Worm (Caenorhabditis elegans) whole organism, late embryonic: ENCODE data around the gene F26A1.19.

Experiments
- C08G9.2 ChIP-seq: sonication (generic microtip); optimal IDR thresholded peaks from 2 replicates; lab custom pipeline; 2016; ENCODE audit warnings: mild to moderate bottlenecking, missing genetic modification characterization, moderate library complexity, missing compliant biosample characterization
- F13H6.1 ChIP-seq: sonication (generic microtip); optimal IDR thresholded peaks from 2 replicates; lab custom pipeline; 2016; ENCODE audit warnings: missing genetic modification characterization, missing compliant biosample characterization
- K02D7.2 ChIP-seq: sonication (generic microtip); optimal IDR thresholded peaks from 2 replicates; lab custom pipeline; 2017; ENCODE audit warnings: mild to moderate bottlenecking, missing genetic modification characterization, missing compliant biosample characterization
- K09A11.1 ChIP-seq: sonication (generic microtip); optimal IDR thresholded peaks from 2 replicates; lab custom pipeline; 2017; ENCODE audit warnings: antibody characterized with exemption, mild to moderate bottlenecking, missing genetic modification characterization, missing compliant biosample characterization; ENCODE audit not compliant: insufficient read depth
- ahr-1 ChIP-seq: sonication (generic microtip); optimal IDR thresholded peaks from 2 replicates; lab custom pipeline; 2016; ENCODE audit warnings: missing genetic modification characterization, missing compliant biosample characterization
- ama-1 ChIP-seq: fragments of 150-350 bp; optimal IDR thresholded peaks from 2 replicates; lab custom pipeline; 2014
- ceh-14 ChIP-seq: sonication (generic microtip); optimal IDR thresholded peaks from 2 replicates; lab custom pipeline; 2016; ENCODE audit warnings: missing genotype, missing genetic modification characterization, missing compliant biosample characterization
- ceh-18 ChIP-seq: sonication (generic microtip); optimal IDR thresholded peaks from 2 replicates; lab custom pipeline; 2016; ENCODE audit warnings: missing genetic modification characterization, missing compliant biosample characterization
- ceh-2 ChIP-seq: sonication (generic microtip); optimal IDR thresholded peaks from 2 replicates; lab custom pipeline; 2016; ENCODE audit warnings: missing genotype, missing genetic modification characterization, missing compliant biosample characterization
- ceh-22 ChIP-seq: sonication (generic microtip); optimal IDR thresholded peaks from 2 replicates; lab custom pipeline; 2017; ENCODE audit warnings: missing biosample characterization, missing genetic modification characterization
- ceh-24 ChIP-seq: sonication (generic microtip); optimal IDR thresholded peaks from 2 replicates; lab custom pipeline; 2016; ENCODE audit warnings: mild to moderate bottlenecking, missing genetic modification characterization, missing compliant biosample characterization
- ceh-30 ChIP-seq: fragments of 150-350 bp; optimal IDR thresholded peaks from 2 replicates; lab custom pipeline; 2014; ENCODE audit warnings: missing biosample characterization, missing genetic modification characterization
- ceh-31 ChIP-seq: sonication (generic microtip); optimal IDR thresholded peaks from 2 replicates; lab custom pipeline; 2016; ENCODE audit warnings: missing genetic modification characterization, missing compliant biosample characterization
- ceh-48 ChIP-seq: sonication (generic microtip); optimal IDR thresholded peaks from 2 replicates; lab custom pipeline; 2016; ENCODE audit warnings: missing genetic modification characterization, inconsistent platforms, missing compliant biosample characterization
- che-1 ChIP-seq: sonication (generic microtip); optimal IDR thresholded peaks from 2 replicates; lab custom pipeline; 2016; ENCODE audit warnings: mild to moderate bottlenecking, missing genetic modification characterization, missing compliant biosample characterization
- dve-1 ChIP-seq: sonication (generic microtip); optimal IDR thresholded peaks from 2 replicates; lab custom pipeline; 2017; ENCODE audit warnings: antibody characterized with exemption, mild to moderate bottlenecking, missing genetic modification characterization, missing compliant biosample characterization
- elt-2 ChIP-seq: sonication (generic microtip); optimal IDR thresholded peaks from 2 replicates; lab custom pipeline; 2016; ENCODE audit warnings: missing genetic modification reagents, missing genetic modification characterization, missing compliant biosample characterization
- fax-1 ChIP-seq: sonication (generic microtip); optimal IDR thresholded peaks from 2 replicates; lab custom pipeline; 2016; ENCODE audit warnings: missing genotype, missing genetic modification characterization, missing compliant biosample characterization
- fkh-10 ChIP-seq: fragments of 150-350 bp; optimal IDR thresholded peaks from 2 replicates; lab custom pipeline; 2014; ENCODE audit warnings: missing biosample characterization, missing genetic modification reagents, missing genetic modification characterization
- gmeb-2 ChIP-seq: sonication (generic microtip); optimal IDR thresholded peaks from 2 replicates; lab custom pipeline; 2016; ENCODE audit warnings: missing genetic modification characterization, inconsistent platforms, missing compliant biosample characterization
- hlh-13 ChIP-seq: fragments of 200-800 bp; sonication (Bioruptor generic); optimal IDR thresholded peaks from 2 replicates; lab custom pipeline; 2018; ENCODE audit warnings: mild to moderate bottlenecking, missing genetic modification characterization, missing compliant biosample characterization
- hlh-30 ChIP-seq: sonication (generic microtip); optimal IDR thresholded peaks from 2 replicates; lab custom pipeline; 2017; ENCODE audit warnings: antibody characterized with exemption, missing genetic modification characterization, missing compliant biosample characterization; ENCODE audit not compliant: insufficient read depth
- hlh-8 ChIP-seq: sonication (generic microtip); optimal IDR thresholded peaks from 2 replicates; lab custom pipeline; 2016; ENCODE audit warnings: missing genotype, missing genetic modification characterization, missing compliant biosample characterization
- lim-6 ChIP-seq: sonication (generic microtip); optimal IDR thresholded peaks from 2 replicates; lab custom pipeline; 2016; ENCODE audit warnings: missing genetic modification characterization, missing compliant biosample characterization
- lin-11 ChIP-seq: fragments of 200-800 bp; sonication (Bioruptor generic); optimal IDR thresholded peaks from 2 replicates; lab custom pipeline; 2018; ENCODE audit warnings: mild to moderate bottlenecking, missing genetic modification characterization, missing compliant biosample characterization
- nfya-1 ChIP-seq: sonication (generic microtip); optimal IDR thresholded peaks from 2 replicates; lab custom pipeline; 2017; ENCODE audit warnings: missing genetic modification characterization, mild to moderate bottlenecking, missing compliant biosample characterization, antibody characterized with exemption, moderate library complexity
- nhr-11 ChIP-seq: fragments of 150-350 bp; optimal IDR thresholded peaks from 2 replicates; lab custom pipeline; 2014; ENCODE audit warnings: missing biosample characterization, missing genetic modification characterization
- nhr-232 ChIP-seq: sonication (generic microtip); optimal IDR thresholded peaks from 2 replicates; lab custom pipeline; 2016; ENCODE audit warnings: missing genetic modification characterization, missing compliant biosample characterization
- odd-2 ChIP-seq: sonication (generic microtip); optimal IDR thresholded peaks from 2 replicates; lab custom pipeline; 2017; ENCODE audit warnings: antibody characterized with exemption, mild to moderate bottlenecking, missing genetic modification characterization, missing compliant biosample characterization
- pha-2 ChIP-seq: sonication (generic microtip); optimal IDR thresholded peaks from 2 replicates; lab custom pipeline; 2017; ENCODE audit warnings: mild to moderate bottlenecking, missing genetic modification characterization, missing compliant biosample characterization
- pqm-1 ChIP-seq: sonication (generic microtip); optimal IDR thresholded peaks from 2 replicates; lab custom pipeline; 2016; ENCODE audit warnings: missing genetic modification characterization, missing compliant biosample characterization
- sox-2 ChIP-seq: fragments of 200-800 bp; sonication (Bioruptor generic); IDR thresholded peaks from 2 replicates; pipeline ENCODE4 v1.3.6; 2022; ENCODE audit warnings: missing genetic modification reagents, missing genetic modification characterization, missing compliant biosample characterization
- ttx-3 ChIP-seq: sonication (generic microtip); optimal IDR thresholded peaks from 2 replicates; lab custom pipeline; 2016; ENCODE audit warnings: missing genetic modification reagents, missing genetic modification characterization, missing compliant biosample characterization
- unc-3 ChIP-seq, 2 experiments: fragments of 200-800 bp in 1 of 2; sonication (Bioruptor generic) in 1 of 2; sonication (generic microtip) in 1 of 2; conservative IDR thresholded peaks in 1 of 2; optimal IDR thresholded peaks in 1 of 2; 2 replicates each; pipeline versions ENCODE4 v1.3.6 to Lab custom; 2016 to 2022; ENCODE audit warnings: missing compliant biosample characterization in 2 of 2, missing genetic modification characterization in 2 of 2, missing genetic modification reagents in 1 of 2
- zip-5 ChIP-seq: sonication (generic microtip); optimal IDR thresholded peaks from 2 replicates; lab custom pipeline; 2016; ENCODE audit warnings: missing genetic modification characterization, missing compliant biosample characterization

F26A1.19 gene

DNA sequence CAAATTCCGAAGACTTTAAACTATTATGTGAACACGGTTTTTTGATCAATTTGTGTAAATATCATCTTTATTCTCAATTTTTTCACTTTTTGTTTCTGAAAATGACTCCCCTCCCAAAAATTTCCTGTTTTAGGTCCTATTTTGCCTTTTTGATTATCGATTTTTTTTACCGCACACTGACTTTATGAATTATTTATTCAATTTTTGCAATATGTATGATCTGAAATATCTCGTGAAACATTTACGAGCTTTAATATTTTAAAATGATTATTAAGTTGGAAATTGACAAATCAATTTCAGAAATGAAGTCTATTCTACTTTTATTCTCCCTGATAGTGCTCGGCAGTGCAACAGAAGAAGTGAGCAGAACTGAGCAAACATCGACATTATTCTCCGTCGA lies 41.9 kb downstream of the F26A1.19 start, which contains the start of gene C35D10.1:
TSS of gene C35D10.1 (plus strand) at position 301 of the 400 bp plus-strand sequence.
- no peak for TF ChIP-seq che-1 (tag; lab: Kevin White, UChicago)
- no peak for TF ChIP-seq K02D7.2 (tag; lab: Kevin White, UChicago)
- TF ChIP-seq fkh-10 (GFP tag; lab: Kevin White, UChicago), result no peak
- no peak for TF ChIP-seq ceh-2 (tag; lab: Kevin White, UChicago)
- TF ChIP-seq F13H6.1 (tag; lab: Kevin White, UChicago), result no peak
- TF ChIP-seq pqm-1 (tag; lab: Kevin White, UChicago), result no peak
- TF ChIP-seq ceh-30, result no peak
- no peak for TF ChIP-seq nhr-11 (tag; lab: Kevin White, UChicago)
- no peak for TF ChIP-seq nhr-232 (tag; lab: Kevin White, UChicago)
- no peak for TF ChIP-seq ceh-18 (tag; lab: Kevin White, UChicago)
- no peak for TF ChIP-seq sox-2 (GFP tag; lab: Robert Waterston, UW)
- TF ChIP-seq fax-1 (tag; lab: Kevin White, UChicago), result no peak
- no peak for TF ChIP-seq zip-5 (tag; lab: Kevin White, UChicago)
- no peak for TF ChIP-seq ahr-1
- no peak for TF ChIP-seq ceh-48 (tag; lab: Kevin White, UChicago)
- TF ChIP-seq ceh-14 (tag; lab: Kevin White, UChicago), result no peak
- no peak for TF ChIP-seq dve-1 (tag; lab: Kevin White, UChicago)
- no peak for TF ChIP-seq K09A11.1 (tag; lab: Kevin White, UChicago)
- no peak for TF ChIP-seq lim-6 (tag; lab: Kevin White, UChicago)

DNA sequence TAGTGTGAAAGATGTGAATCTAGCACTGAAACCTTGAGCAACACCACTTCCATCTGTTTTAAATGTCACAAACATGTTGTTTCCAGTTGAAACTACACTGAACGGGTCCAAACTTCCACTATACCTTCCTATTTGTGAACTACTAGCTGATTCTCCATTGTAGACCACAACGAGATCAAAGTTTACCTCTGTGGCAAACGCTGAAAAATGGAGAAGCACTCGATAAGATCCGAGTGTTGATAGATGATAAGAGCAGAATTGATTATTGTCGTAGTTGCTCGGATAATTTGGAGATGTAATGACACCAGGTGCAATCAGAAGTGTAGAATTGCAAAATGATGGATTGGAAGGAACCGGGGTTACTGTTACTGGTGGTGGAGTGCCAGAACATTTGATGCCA lies 44.4 kb downstream of the F26A1.19 start:
- TF ChIP-seq dve-1 (tag; lab: Kevin White, UChicago) (no peak), gmeb-2 (tag; lab: Kevin White, UChicago) (no peak), odd-2 (tag; lab: Kevin White, UChicago) (no peak), hlh-8 (tag; lab: Kevin White, UChicago) (no peak), fax-1 (tag; lab: Kevin White, UChicago) (no peak), ceh-31 (no peak), F13H6.1 (tag; lab: Kevin White, UChicago) (no peak), hlh-13 (GFP tag; lab: Kevin White, UChicago) (no peak)
- TF ChIP-seq, all 69 proteins: peak for 0

DNA sequence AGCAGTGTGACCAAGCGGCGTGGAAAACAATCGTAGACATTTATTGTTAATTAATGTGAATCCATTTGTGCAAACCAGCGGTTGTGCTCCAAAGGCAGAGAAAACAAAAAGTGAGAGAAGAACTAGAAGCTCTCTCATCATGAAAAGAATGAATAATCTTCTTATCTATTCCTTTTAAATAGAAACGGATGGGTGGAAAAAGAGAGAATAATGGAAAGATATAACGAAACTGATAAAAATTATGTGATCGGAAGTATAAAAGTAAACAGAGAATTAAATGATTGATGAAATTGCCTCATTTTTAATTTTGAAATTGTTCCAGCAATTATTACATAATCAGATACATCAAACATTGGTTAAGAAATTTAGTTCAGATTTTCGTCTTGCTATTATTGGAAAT lies 45.9 kb downstream of the F26A1.19 start, which contains the start of gene clec-5:
TSS of gene clec-5 (minus strand) at position 178 of the 400 bp plus-strand sequence.
- TF ChIP-seq K02D7.2 (tag; lab: Kevin White, UChicago), result no peak
- no peak for TF ChIP-seq C08G9.2 (tag; lab: Kevin White, UChicago)
- TF ChIP-seq unc-3 (GFP tag; conservative IDR thresholded peaks at IDR 0.05; lab: Robert Waterston, UW), result no peak
- TF ChIP-seq unc-3 (tag; optimal IDR thresholded peaks at IDR 0.05; lab: Kevin White, UChicago), result no peak

DNA sequence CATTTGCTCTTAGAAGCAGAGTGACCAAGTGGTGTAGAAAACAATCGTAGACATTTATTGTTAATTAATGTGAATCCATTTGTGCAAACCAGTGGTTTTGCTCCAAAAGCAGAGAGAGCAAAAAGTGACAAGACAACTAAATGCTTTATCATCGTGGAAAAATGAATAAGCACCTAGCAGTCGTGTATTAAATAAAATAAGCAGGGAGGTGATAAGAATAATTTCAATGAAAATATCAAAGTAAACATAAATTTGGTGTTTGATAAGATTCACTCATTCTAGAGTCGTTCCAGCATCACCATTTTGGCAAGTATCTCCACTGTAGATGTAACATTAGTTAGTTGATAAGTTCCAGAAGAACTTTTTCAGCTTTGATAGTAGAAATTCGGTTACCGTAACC lies 49.8 kb downstream of the F26A1.19 start, which contains the start of gene clec-6:
TSS of gene clec-6 (minus strand) at position 154 of the 400 bp plus-strand sequence.
- no peak for TF ChIP-seq ttx-3 (tag; lab: Kevin White, UChicago)
- no peak for TF ChIP-seq dve-1 (tag; lab: Kevin White, UChicago)
- no peak for TF ChIP-seq ceh-22 (tag; lab: Kevin White, UChicago)
- no peak for TF ChIP-seq ceh-24 (tag; lab: Kevin White, UChicago)
- TF ChIP-seq nfya-1 (tag; lab: Kevin White, UChicago), result no peak
- TF ChIP-seq ahr-1, result no peak
- no peak for TF ChIP-seq lin-11 (tag; lab: Kevin White, UChicago)
- TF ChIP-seq hlh-30 (tag; lab: Kevin White, UChicago), result no peak
- TF ChIP-seq K09A11.1 (tag; lab: Kevin White, UChicago), result no peak
- TF ChIP-seq pha-2, result no peak
- no peak for TF ChIP-seq ama-1
- TF ChIP-seq F13H6.1 (tag; lab: Kevin White, UChicago), result no peak
- no peak for TF ChIP-seq elt-2
